Worm (Caenorhabditis elegans) whole organism, L4 larva: ENCODE data around the gene C46C2.7.

Experiments used
- ama-1 ChIP-seq: fragments of 150-350 bp; optimal IDR thresholded peaks from 2 replicates; lab custom pipeline; 2014; ENCODE audit warnings: inconsistent platforms, mixed read lengths
- ceh-62 ChIP-seq: sonication (generic microtip); optimal IDR thresholded peaks from 2 replicates; lab custom pipeline; 2017; ENCODE audit warnings: missing biosample characterization, missing genetic modification characterization
- gei-8 ChIP-seq: fragments of 200-800 bp; sonication (Bioruptor generic); optimal IDR thresholded peaks from 2 replicates; lab custom pipeline; 2018; ENCODE audit warnings: mild to moderate bottlenecking, missing genetic modification characterization, missing compliant biosample characterization
- lin-38 ChIP-seq: fragments of 200-800 bp; sonication (Bioruptor generic); IDR thresholded peaks from 2 replicates; pipeline ENCODE4 v1.3.6; 2022; ENCODE audit warnings: missing genetic modification reagents, missing genetic modification characterization, missing compliant biosample characterization
- nhr-11 ChIP-seq: fragments of 150-350 bp; optimal IDR thresholded peaks from 2 replicates; lab custom pipeline; 2014; ENCODE audit warnings: missing biosample characterization, missing genetic modification characterization
- skn-1 ChIP-seq: fragments of 150-350 bp; optimal IDR thresholded peaks from 2 replicates; lab custom pipeline; 2014; ENCODE audit warnings: missing biosample characterization, missing genetic modification characterization
- snpc-4 ChIP-seq: fragments of 150-350 bp; optimal IDR thresholded peaks from 2 replicates; lab custom pipeline; 2014; ENCODE audit warnings: missing biosample characterization, missing genetic modification characterization
- unc-130 ChIP-seq: sonication (generic microtip); optimal IDR thresholded peaks from 2 replicates; lab custom pipeline; 2016; ENCODE audit warnings: missing genetic modification reagents, missing genetic modification characterization, missing compliant biosample characterization

DNA sequence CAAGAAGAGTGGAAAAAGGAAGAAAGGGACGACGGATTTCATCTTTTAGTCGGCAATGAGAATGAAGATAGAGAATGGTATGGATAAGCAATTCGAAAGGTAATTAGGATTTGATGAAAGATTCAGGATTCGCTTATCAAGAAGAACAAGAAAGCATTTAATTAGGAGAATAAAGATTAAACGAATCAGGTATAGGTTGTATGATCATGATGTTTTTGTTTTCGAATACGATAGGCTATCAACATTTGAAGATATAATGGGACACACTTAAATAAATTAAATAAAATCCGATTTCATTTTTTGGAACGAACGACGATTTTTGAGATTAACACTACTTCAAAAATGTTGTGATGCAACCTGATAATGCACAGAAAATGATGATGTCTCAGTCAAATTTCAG is 50.8 kb downstream of the C46C2.7 start, which contains the start of gene Y11D7A.5:
- TF ChIP-seq snpc-4 (tag; lab: Kevin White, UChicago) = no peak
- TF ChIP-seq nhr-11 = no peak
- no peak for TF ChIP-seq ceh-62
- no peak for TF ChIP-seq ama-1 (lab: Kevin White, UChicago)
- no peak for TF ChIP-seq unc-130 (GFP tag; lab: Kevin White, UChicago)
- TF ChIP-seq lin-38 (GFP tag; lab: Robert Waterston, UW) = no peak
- TF ChIP-seq gei-8 (GFP tag; lab: Kevin White, UChicago) = no peak
- TF ChIP-seq skn-1 (tag; lab: Kevin White, UChicago) = no peak
